Worm (Caenorhabditis elegans) whole organism, L1 larva: Measurements from ENCODE around the gene F55G11.6.

Source experiments
- C34B4.2 ChIP-seq: sonication (generic microtip); optimal IDR thresholded peaks from 2 replicates; lab custom pipeline; 2017; ENCODE audit warnings: mild to moderate bottlenecking, missing genetic modification characterization, missing compliant biosample characterization
- aly-2 ChIP-seq: fragments of 150-350 bp; optimal IDR thresholded peaks from 2 replicates; lab custom pipeline; 2014; ENCODE audit warnings: missing biosample characterization, missing genetic modification characterization
- blmp-1 ChIP-seq: fragments of 150-350 bp; optimal IDR thresholded peaks from 2 replicates; lab custom pipeline; 2014; ENCODE audit warnings: missing biosample characterization, missing genetic modification characterization
- efl-1 ChIP-seq, 4 experiments: fragments of 150-350 bp; optimal IDR thresholded peaks in 3 of 4; peaks in 1 of 4; 1 replicate in 1 of 4; 2 replicates in 3 of 4; lab custom pipeline; 2014; ENCODE audit warnings: missing biosample characterization in 2 of 4, missing genetic modification characterization in 2 of 4, missing genetic modification reagents in 2 of 4
- elt-2 ChIP-seq: sonication (generic microtip); optimal IDR thresholded peaks from 2 replicates; lab custom pipeline; 2016; ENCODE audit warnings: missing genetic modification characterization, mild to moderate bottlenecking, inconsistent platforms, missing compliant biosample characterization, missing genetic modification reagents
- elt-3 ChIP-seq, 6 experiments: fragments of 150-350 bp in 1 of 6; sonication (generic microtip); optimal IDR thresholded peaks; 2 replicates each; lab custom pipeline; 2017 to 2018; ENCODE audit warnings: missing biosample characterization in 6 of 6, missing genetic modification characterization in 6 of 6, inconsistent platforms in 1 of 6
- grh-1 ChIP-seq: fragments of 200-800 bp; sonication (Bioruptor generic); IDR thresholded peaks from 2 replicates; pipeline ENCODE4 v1.3.6; 2022; ENCODE audit warnings: missing genetic modification reagents, missing genetic modification characterization, missing compliant biosample characterization
- jun-1 ChIP-seq: fragments of 150-350 bp; optimal IDR thresholded peaks from 2 replicates; lab custom pipeline; 2014; ENCODE audit warnings: missing biosample characterization, missing genetic modification reagents, missing genetic modification characterization
- lin-14 ChIP-seq: fragments of 200-800 bp; sonication (Bioruptor generic); optimal IDR thresholded peaks from 2 replicates; lab custom pipeline; 2018; ENCODE audit warnings: mild to moderate bottlenecking, missing genetic modification characterization, moderate library complexity, missing compliant biosample characterization
- lin-35 ChIP-seq, 2 experiments: fragments of 150-350 bp; optimal IDR thresholded peaks; 2 replicates each; lab custom pipeline; 2014; ENCODE audit warnings: missing biosample characterization in 2 of 2, missing genetic modification characterization in 2 of 2, missing genetic modification reagents in 2 of 2
- nhr-20 ChIP-seq: sonication (generic microtip); optimal IDR thresholded peaks from 2 replicates; lab custom pipeline; 2016; ENCODE audit warnings: mild to moderate bottlenecking, missing genetic modification characterization, missing compliant biosample characterization
- nhr-71 ChIP-seq: sonication (generic microtip); optimal IDR thresholded peaks from 2 replicates; lab custom pipeline; 2016; ENCODE audit warnings: mild to moderate bottlenecking, missing genetic modification characterization, moderate library complexity, missing compliant biosample characterization
- nhr-84 ChIP-seq: sonication (generic microtip); optimal IDR thresholded peaks from 2 replicates; lab custom pipeline; 2017; ENCODE audit warnings: missing biosample characterization, missing genetic modification characterization
- nhr-85 ChIP-seq: sonication (generic microtip); peaks from one replicate; lab custom pipeline; 2016; ENCODE audit warnings: missing genetic modification characterization, inconsistent platforms, missing compliant biosample characterization
- snu-23 ChIP-seq: sonication (generic microtip); optimal IDR thresholded peaks from 2 replicates; lab custom pipeline; 2016; ENCODE audit warnings: missing genetic modification characterization, missing compliant biosample characterization
- unc-130 ChIP-seq: fragments of 150-350 bp; optimal IDR thresholded peaks from 2 replicates; lab custom pipeline; 2017; ENCODE audit warnings: missing biosample characterization, missing genetic modification characterization, inconsistent platforms
- unc-98 ChIP-seq: fragments of 200-800 bp; sonication (Bioruptor generic); IDR thresholded peaks from 2 replicates; pipeline ENCODE4 v1.3.6; 2022; ENCODE audit warnings: missing genetic modification characterization, missing compliant biosample characterization

F55G11.6 gene

DNA sequence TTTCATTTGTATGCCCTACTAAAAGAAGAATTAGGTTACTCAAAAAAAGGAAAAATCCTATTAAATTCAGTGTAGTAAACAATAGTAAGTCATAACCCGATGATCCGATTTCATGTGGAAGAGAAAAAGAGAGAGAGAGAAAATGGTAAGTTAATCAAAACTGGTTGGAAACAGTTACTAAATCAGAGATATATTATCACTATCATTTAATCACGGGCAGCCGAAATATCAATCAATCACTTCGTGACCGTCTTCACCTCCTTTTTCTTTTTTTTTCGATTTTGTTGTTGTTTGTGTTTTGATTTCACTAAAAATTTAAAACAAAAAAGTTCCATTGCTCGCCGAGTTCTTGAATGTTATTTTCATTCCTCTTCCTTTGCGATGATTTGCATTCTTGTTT is 39.7 kb downstream of the F55G11.6 start:
- TF ChIP-seq blmp-1 (tag; lab: Kevin White, UChicago), result peak; percentile 77
- TF ChIP-seq lin-14 (GFP tag; lab: Kevin White, UChicago), result peak; percentile 29
- TF ChIP-seq grh-1 (GFP tag; lab: Robert Waterston, UW), result peak; percentile 55
- TF ChIP-seq nhr-71, result peak; percentile 56
- TF ChIP-seq lin-35 (GFP tag; optimal IDR thresholded peaks at IDR 0.05; lab: Kevin White, UChicago), result peak in 1 of 2 experiments; percentile 13
- peak; percentile 85 for TF ChIP-seq nhr-85 (tag; lab: Kevin White, UChicago)
- peak; percentile 42 for TF ChIP-seq snu-23 (GFP tag; lab: Kevin White, UChicago)
- TF ChIP-seq elt-3 (tag; optimal IDR thresholded peaks at IDR 0.05; lab: Kevin White, UChicago), result peak in 2 of 6 experiments; percentile 27 to 72
- no peak for TF ChIP-seq C34B4.2 (tag; lab: Kevin White, UChicago)
- TF ChIP-seq nhr-20, result peak; percentile 16
- TF ChIP-seq unc-98 (GFP tag; lab: Robert Waterston, UW), result no peak

DNA sequence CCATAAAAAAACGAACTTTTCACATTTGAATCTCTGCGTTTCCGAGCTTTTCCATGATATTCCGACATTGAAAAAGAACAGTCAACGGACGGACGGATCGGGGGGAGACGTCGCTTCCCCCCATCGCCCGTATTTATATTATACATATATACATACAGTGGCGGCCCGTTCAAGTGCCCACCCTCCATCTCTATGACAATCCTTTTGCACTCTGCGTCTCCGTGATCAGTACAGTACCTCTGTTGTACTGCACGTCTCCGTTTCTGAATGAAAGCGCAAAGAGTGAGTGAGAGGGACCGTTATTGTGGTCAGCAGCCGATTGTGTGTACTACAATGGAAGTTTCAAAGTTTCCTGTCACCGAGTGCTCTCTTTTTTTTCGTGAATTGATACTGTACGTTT is 41.3 kb downstream of the F55G11.6 start:
- TF ChIP-seq blmp-1 (tag; lab: Kevin White, UChicago), result peak; percentile 60
- no peak for TF ChIP-seq jun-1

DNA sequence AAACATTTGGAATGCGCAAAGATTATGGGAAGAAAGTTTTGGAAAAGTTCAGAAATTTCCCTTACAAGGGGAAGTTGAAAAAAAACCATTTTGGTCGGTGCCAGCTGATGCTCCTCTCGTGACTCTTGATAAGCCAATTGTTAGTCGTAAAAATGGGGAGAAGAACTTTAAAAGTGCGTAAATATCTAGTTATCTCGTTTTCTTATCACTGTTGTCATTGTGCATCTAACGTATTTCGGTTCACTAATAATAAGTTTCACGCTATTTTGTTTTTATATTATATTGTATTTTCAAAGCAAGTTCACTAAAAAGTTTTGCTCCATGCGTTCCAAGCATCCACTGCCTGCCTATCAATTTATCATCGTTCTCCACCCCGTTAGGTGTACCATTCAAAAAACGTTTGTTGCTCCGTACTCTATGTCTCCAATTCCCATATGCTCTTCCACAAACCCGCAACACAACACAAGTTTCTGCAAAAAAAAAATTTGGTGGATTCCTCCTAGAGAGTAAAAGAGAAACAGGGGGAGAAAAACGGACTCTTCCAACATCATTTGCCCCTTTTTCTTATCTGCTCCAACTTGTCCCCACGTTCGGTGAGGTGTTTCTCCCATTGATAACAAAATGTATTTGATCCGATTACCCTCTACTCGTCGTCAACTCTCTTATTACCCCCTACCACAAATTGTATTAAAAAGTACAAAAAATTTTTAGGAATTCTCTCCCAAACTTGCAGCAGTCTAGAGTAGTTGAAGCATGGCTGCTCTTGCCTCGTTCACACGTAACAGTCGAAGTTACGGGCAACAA is 50.8 kb downstream of the F55G11.6 start, which contains the start of gene mbk-2:
Gene mbk-2 (plus strand): TSS at position 754 of the 804 bp plus-strand sequence.
- TF ChIP-seq nhr-84 (tag; lab: Kevin White, UChicago) (no peak), unc-130 (no peak), aly-2 (tag; lab: Kevin White, UChicago) (no peak), elt-2 (peak; percentile 89), lin-14 (GFP tag; lab: Kevin White, UChicago) (peak; percentile 13), efl-1 (optimal IDR thresholded peaks at IDR 0.05; lab: Kevin White, UChicago) (no peak), efl-1 (GFP tag; optimal IDR thresholded peaks at IDR 0.05 in 1 of 2; lab: Kevin White, UChicago) (peak in 1 of 2 experiments; percentile 86)
